Fruit fly (Drosophila melanogaster): Measurements from ENCODE around the gene CG8202.

The CG8202 gene

DNA sequence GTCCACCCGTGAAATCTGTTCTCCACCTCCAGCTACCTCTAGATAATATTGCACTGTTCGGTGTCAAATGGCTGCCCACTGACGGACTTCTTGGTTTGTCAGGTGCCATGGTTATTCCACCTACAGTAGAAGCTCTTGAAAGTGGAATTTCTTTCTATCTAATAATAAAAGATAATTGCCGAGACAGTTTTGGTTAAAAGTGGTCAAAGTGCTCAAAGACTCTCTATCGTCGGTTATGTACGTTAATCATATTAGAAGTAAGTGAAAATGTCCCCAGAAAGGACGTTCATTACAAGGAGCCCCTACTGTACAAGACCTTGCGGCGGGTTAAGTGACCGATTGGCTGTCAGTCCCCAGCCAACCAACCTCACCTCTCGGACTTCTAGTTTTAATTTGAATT lies 12.3 kb downstream of the CG8202 start (continued):
- TF ChIP-seq corto (GFP tag; optimal IDR thresholded peaks at IDR 0.05), result no peak
- peak; percentile 52 for TF ChIP-seq PHDP (tag; optimal IDR thresholded peaks at IDR 0.05)
- TF ChIP-seq CG2199 (GFP tag; IDR thresholded peaks at IDR 0.05), result no peak
- TF ChIP-seq CG11560 (tag; IDR thresholded peaks at IDR 0.05), result no peak
- TF ChIP-seq dan (GFP tag; IDR thresholded peaks at IDR 0.05), result no peak
- TF ChIP-seq CG10366 (GFP tag; IDR thresholded peaks at IDR 0.05), result peak; percentile 45
- no peak for TF ChIP-seq Kr (GFP tag; optimal IDR thresholded peaks at IDR 0.05)
- TF ChIP-seq Oli (tag; optimal IDR thresholded peaks at IDR 0.05), result peak; percentile 62
- peak; percentile 2 for TF ChIP-seq Mes4 (GFP tag; optimal IDR thresholded peaks at IDR 0.05)
- peak; percentile 28; the same call in 1 of the 4 replicates for TF ChIP-seq Gug (GFP tag; IDR thresholded peaks at IDR 0.05)
- no peak for TF ChIP-seq CG10462 (GFP tag; optimal IDR thresholded peaks at IDR 0.05)
- TF ChIP-seq gcm2 (GFP tag; optimal IDR thresholded peaks at IDR 0.05), result peak; percentile 24
- no peak for TF ChIP-seq Bdp1 (GFP tag; optimal IDR thresholded peaks at IDR 0.05)
- TF ChIP-seq CG2875 (GFP tag; optimal IDR thresholded peaks at IDR 0.05), result no peak
- no peak for TF ChIP-seq CG17912 (GFP tag; optimal IDR thresholded peaks at IDR 0.05)
- peak; percentile 10 for TF ChIP-seq HHEX (GFP tag; optimal IDR thresholded peaks at IDR 0.05)
- no peak for TF ChIP-seq onecut (GFP tag; IDR thresholded peaks at IDR 0.05)
- TF ChIP-seq Dip2 (GFP tag; IDR thresholded peaks at IDR 0.05), result no peak
- TF ChIP-seq sima (GFP tag; optimal IDR thresholded peaks at IDR 0.05), result no peak
- TF ChIP-seq scrt (GFP tag; optimal IDR thresholded peaks at IDR 0.05), result no peak
- TF ChIP-seq CG7271 (tag; optimal IDR thresholded peaks at IDR 0.05), result no peak
- no peak for TF ChIP-seq Doc2 (GFP tag; IDR thresholded peaks at IDR 0.05)
- no peak for TF ChIP-seq bab2 (GFP tag; optimal IDR thresholded peaks at IDR 0.05)
- TF ChIP-seq fu2 (GFP tag; optimal IDR thresholded peaks at IDR 0.05), result no peak
- no peak for TF ChIP-seq Lim3 (GFP tag; IDR thresholded peaks at IDR 0.05)
- TF ChIP-seq CG4707 (GFP tag; optimal IDR thresholded peaks at IDR 0.05), result no peak
- TF ChIP-seq Scr (GFP tag; IDR thresholded peaks at IDR 0.05; ENCODE audit: partially characterized antibody), result no peak
- no peak for TF ChIP-seq Nf-YB (GFP tag; optimal IDR thresholded peaks at IDR 0.05)
- no peak for TF ChIP-seq hkb (optimal IDR thresholded peaks at IDR 0.05)
- peak; percentile 48; the same call in 1 of the 2 replicates for TF ChIP-seq hkb (GFP tag; IDR thresholded peaks at IDR 0.05)
- TF ChIP-seq dati (GFP tag; IDR thresholded peaks at IDR 0.05), result no peak
- TF ChIP-seq org-1 (GFP tag; optimal IDR thresholded peaks at IDR 0.05), result peak; percentile 36
- TF ChIP-seq salm (tag; optimal IDR thresholded peaks at IDR 0.05), result no peak
- TF ChIP-seq CG6683 (GFP tag; optimal IDR thresholded peaks at IDR 0.05), result no peak
- TF ChIP-seq sna (GFP tag; IDR thresholded peaks at IDR 0.05; ENCODE audit: partially characterized antibody), result no peak
- peak; percentile 40 for TF ChIP-seq Vsx1 (GFP tag; optimal IDR thresholded peaks at IDR 0.05)
- peak; percentile 7 for TF ChIP-seq CG8924 (tag; optimal IDR thresholded peaks at IDR 0.05)
- peak; percentile 43 for TF ChIP-seq CG16815 (GFP tag; optimal IDR thresholded peaks at IDR 0.05)
- peak; percentile 10 for TF ChIP-seq CG9437 (GFP tag; optimal IDR thresholded peaks at IDR 0.05)
- no peak for TF ChIP-seq oc (tag; optimal IDR thresholded peaks at IDR 0.05)
- no peak for TF ChIP-seq Myb (GFP tag; optimal IDR thresholded peaks at IDR 0.05)
- no peak for TF ChIP-seq Rx (GFP tag; IDR thresholded peaks at IDR 0.05)
- no peak for TF ChIP-seq sens (GFP tag)
- TF ChIP-seq lmd (GFP tag; IDR thresholded peaks at IDR 0.05), result peak; percentile 47; the same call in 1 of the 2 replicates
- no peak for TF ChIP-seq knrl (GFP tag; IDR thresholded peaks at IDR 0.05; ENCODE audit: partially characterized antibody)
- peak; percentile 11 for TF ChIP-seq CG12659 (GFP tag; optimal IDR thresholded peaks at IDR 0.05)
- no peak for TF ChIP-seq CG10147 (GFP tag; optimal IDR thresholded peaks at IDR 0.05)
- TF ChIP-seq schlank (tag; optimal IDR thresholded peaks at IDR 0.05), result no peak
- TF ChIP-seq Dip3 (GFP tag; optimal IDR thresholded peaks at IDR 0.05), result peak; percentile 53
- peak; percentile 33; the same call in 1 of the 3 replicates for TF ChIP-seq ken (GFP tag; IDR thresholded peaks at IDR 0.05)
- peak; percentile 46; the same call in 1 of the 2 replicates for TF ChIP-seq CG31441 (GFP tag; IDR thresholded peaks at IDR 0.05)
- peak in 1 of 2 experiments; percentile 50 for TF ChIP-seq dpn (GFP tag; optimal IDR thresholded peaks at IDR 0.05)

All from whole organism, embryonic.